Worm (Caenorhabditis elegans) whole organism, late embryonic: ENCODE measurements around the gene srz-19.

ENCODE experiments used
- C08G9.2 ChIP-seq: sonication (generic microtip); optimal IDR thresholded peaks from 2 replicates; lab custom pipeline; 2016; ENCODE audit warnings: mild to moderate bottlenecking, missing genetic modification characterization, moderate library complexity, missing compliant biosample characterization
- ahr-1 ChIP-seq: sonication (generic microtip); optimal IDR thresholded peaks from 2 replicates; lab custom pipeline; 2016; ENCODE audit warnings: missing genetic modification characterization, missing compliant biosample characterization
- ama-1 ChIP-seq: fragments of 150-350 bp; optimal IDR thresholded peaks from 2 replicates; lab custom pipeline; 2014
- ceh-14 ChIP-seq: sonication (generic microtip); optimal IDR thresholded peaks from 2 replicates; lab custom pipeline; 2016; ENCODE audit warnings: missing genotype, missing genetic modification characterization, missing compliant biosample characterization
- ceh-48 ChIP-seq: sonication (generic microtip); optimal IDR thresholded peaks from 2 replicates; lab custom pipeline; 2016; ENCODE audit warnings: missing genetic modification characterization, inconsistent platforms, missing compliant biosample characterization
- ceh-9 ChIP-seq: sonication (generic microtip); optimal IDR thresholded peaks from 2 replicates; lab custom pipeline; 2016; ENCODE audit warnings: mild to moderate bottlenecking, missing genetic modification characterization, inconsistent platforms, missing compliant biosample characterization
- dmd-4 ChIP-seq: sonication (generic microtip); optimal IDR thresholded peaks from 2 replicates; lab custom pipeline; 2016; ENCODE audit warnings: borderline replicate concordance, missing genetic modification characterization, missing compliant biosample characterization
- elt-2 ChIP-seq: sonication (generic microtip); optimal IDR thresholded peaks from 2 replicates; lab custom pipeline; 2016; ENCODE audit warnings: missing genetic modification reagents, missing genetic modification characterization, missing compliant biosample characterization
- fkh-10 ChIP-seq: fragments of 150-350 bp; optimal IDR thresholded peaks from 2 replicates; lab custom pipeline; 2014; ENCODE audit warnings: missing biosample characterization, missing genetic modification reagents, missing genetic modification characterization
- hlh-15 ChIP-seq: sonication (generic microtip); optimal IDR thresholded peaks from 2 replicates; lab custom pipeline; 2016; ENCODE audit warnings: missing genetic modification characterization, missing compliant biosample characterization
- hlh-30 ChIP-seq: sonication (generic microtip); optimal IDR thresholded peaks from 2 replicates; lab custom pipeline; 2017; ENCODE audit warnings: antibody characterized with exemption, missing genetic modification characterization, missing compliant biosample characterization; ENCODE audit not compliant: insufficient read depth
- hlh-8 ChIP-seq: sonication (generic microtip); optimal IDR thresholded peaks from 2 replicates; lab custom pipeline; 2016; ENCODE audit warnings: missing genotype, missing genetic modification characterization, missing compliant biosample characterization
- tbx-2 ChIP-seq: sonication (generic microtip); optimal IDR thresholded peaks from 2 replicates; lab custom pipeline; 2016; ENCODE audit warnings: missing genetic modification characterization, missing compliant biosample characterization

- TF ChIP-seq dmd-4 (tag; lab: Kevin White, UChicago) (no peak), ceh-14 (tag; lab: Kevin White, UChicago) (no peak), elt-2 (no peak), ama-1 (no peak), C08G9.2 (tag; lab: Kevin White, UChicago) (no peak), hlh-8 (tag; lab: Kevin White, UChicago) (no peak), ceh-48 (tag; lab: Kevin White, UChicago) (no peak), fkh-10 (GFP tag; lab: Kevin White, UChicago) (no peak), ceh-9 (tag; lab: Kevin White, UChicago) (no peak), hlh-30 (no peak), tbx-2 (tag; lab: Kevin White, UChicago) (no peak), ahr-1 (tag; lab: Kevin White, UChicago) (no peak), hlh-15 (tag; lab: Kevin White, UChicago) (no peak)
These were observed 43.0 kb downstream of the srz-19 start, which contains the start of gene Y46C8AM.1 for ce11 chrIV:3962584-3962983.
